Worm (Caenorhabditis elegans): Measurements from ENCODE around the gene Y67D8C.9.

ce11 chrIV:3037932-3038331 is 48.8 kb downstream of the Y67D8C.9 start:
- TF ChIP-seq him-1 (tag; optimal IDR thresholded peaks at IDR 0.05) (no peak), dao-5 (tag; optimal IDR thresholded peaks at IDR 0.05) (no peak)

All from whole organism, L4/young adult.